Worm (Caenorhabditis elegans): ENCODE data around the gene B0218.5.

The B0218.5 gene

ce11 chrIV:8163687-8164086 is 6.6 kb upstream of the B0218.5 start, which contains the start of gene clec-51:
Gene clec-51 (minus strand): TSS chrIV:8163800.
- TF ChIP-seq fos-1 (tag; optimal IDR thresholded peaks at IDR 0.05) (no peak), nhr-11 (tag; optimal IDR thresholded peaks at IDR 0.05) (no peak), nhr-77 (tag; optimal IDR thresholded peaks at IDR 0.05) (no peak), elt-2 (tag; optimal IDR thresholded peaks at IDR 0.05) (peak; percentile 92)

DNA sequence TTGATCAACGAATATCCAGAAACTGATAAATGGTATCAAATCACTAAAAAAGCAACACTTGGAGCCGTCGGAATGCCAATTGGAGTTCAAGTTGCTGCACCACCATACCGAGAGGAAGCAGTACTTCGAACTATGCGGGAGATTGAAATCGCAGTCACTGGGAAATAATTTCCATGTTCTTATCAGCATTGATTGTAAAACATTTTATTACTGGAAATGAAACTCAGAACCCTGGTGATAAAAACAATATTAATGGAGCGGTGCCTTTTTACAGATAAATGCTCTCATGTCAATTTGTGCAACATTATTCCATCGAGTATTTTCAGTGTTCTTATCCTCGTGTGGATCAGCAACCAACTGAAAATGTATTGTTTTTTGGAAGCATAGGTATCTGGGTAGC is 4.7 kb upstream of the B0218.5 start:
- no peak for TF ChIP-seq ceh-8 (GFP tag; optimal IDR thresholded peaks at IDR 0.05)
- TF ChIP-seq nhr-237 (tag; optimal IDR thresholded peaks at IDR 0.05) = no peak
- no peak for TF ChIP-seq hpl-2 (GFP tag; optimal IDR thresholded peaks at IDR 0.05)
- TF ChIP-seq lin-15B (tag; optimal IDR thresholded peaks at IDR 0.05) = no peak
- TF ChIP-seq vab-15 (tag; optimal IDR thresholded peaks at IDR 0.05) = no peak
- peak; percentile 9 for TF ChIP-seq tlp-1 (tag; optimal IDR thresholded peaks at IDR 0.05)
- TF ChIP-seq lin-39 (tag; optimal IDR thresholded peaks at IDR 0.05) = no peak
- no peak for TF ChIP-seq mab-9 (GFP tag; IDR thresholded peaks at IDR 0.05)
- TF ChIP-seq nhr-12 (tag; optimal IDR thresholded peaks at IDR 0.05) = no peak
- TF ChIP-seq F16B12.6 (tag; optimal IDR thresholded peaks at IDR 0.05) = no peak
- no peak for TF ChIP-seq hlh-17 (GFP tag; optimal IDR thresholded peaks at IDR 0.05; ENCODE audit: borderline replicate concordance)
- TF ChIP-seq lin-35 (GFP tag; optimal IDR thresholded peaks at IDR 0.05) = no peak
- peak; percentile 37 for TF ChIP-seq elt-2 (tag; optimal IDR thresholded peaks at IDR 0.05)

DNA sequence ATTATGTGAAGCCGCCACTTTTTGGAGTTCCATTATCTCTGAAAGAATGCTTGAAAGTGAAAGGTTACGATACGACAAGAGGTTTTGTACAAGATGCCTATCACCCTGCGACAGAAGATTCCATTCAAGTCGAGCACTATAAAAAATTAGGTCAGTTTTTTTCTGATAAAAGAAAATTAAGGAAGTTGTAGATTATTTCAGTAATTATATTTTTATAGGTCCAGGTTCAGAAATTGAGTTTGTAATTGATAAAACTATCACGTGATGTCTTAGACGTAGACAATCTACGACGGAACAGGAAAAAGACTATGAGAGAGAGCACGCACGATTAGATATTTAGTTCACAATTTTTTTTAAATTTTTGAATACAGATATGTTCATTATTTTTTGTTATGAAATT is 2.9 kb upstream of the B0218.5 start:
- TF ChIP-seq elt-2 (tag; optimal IDR thresholded peaks at IDR 0.05) = peak; percentile 61
- TF ChIP-seq fkh-8 (tag; optimal IDR thresholded peaks at IDR 0.05) = no peak

ce11 chrIV:8159087-8159486 is 2.0 kb upstream of the B0218.5 start, which contains the start of gene faah-1:
Gene faah-1 (plus strand): TSS chrIV:8159387.
- TF ChIP-seq aly-2 (tag; optimal IDR thresholded peaks at IDR 0.05) = no peak
- no peak for TF ChIP-seq lin-39 (tag; optimal IDR thresholded peaks at IDR 0.05)
- no peak for TF ChIP-seq ets-5 (GFP tag; IDR thresholded peaks at IDR 0.05)
- TF ChIP-seq nhr-20 (tag; optimal IDR thresholded peaks at IDR 0.05) = no peak
- TF ChIP-seq nhr-11 (tag; optimal IDR thresholded peaks at IDR 0.05) = no peak
- TF ChIP-seq ztf-11 (tag; optimal IDR thresholded peaks at IDR 0.05) = no peak
- no peak for TF ChIP-seq pax-3 (tag; optimal IDR thresholded peaks at IDR 0.05)
- no peak for TF ChIP-seq jun-1 (tag; optimal IDR thresholded peaks at IDR 0.05)
- no peak for TF ChIP-seq lin-15B (tag; optimal IDR thresholded peaks at IDR 0.05)
- TF ChIP-seq ceh-63 (GFP tag; optimal IDR thresholded peaks at IDR 0.05) = no peak
- no peak for TF ChIP-seq efl-1 (optimal IDR thresholded peaks at IDR 0.05)
- no peak for TF ChIP-seq efl-1 (GFP tag; optimal IDR thresholded peaks at IDR 0.05 in 1 of 2)
- TF ChIP-seq zag-1 (tag; optimal IDR thresholded peaks at IDR 0.05) = no peak
- no peak for TF ChIP-seq F16B12.6 (tag; optimal IDR thresholded peaks at IDR 0.05)
- TF ChIP-seq nhr-77 (tag; optimal IDR thresholded peaks at IDR 0.05) = no peak
- no peak for TF ChIP-seq vab-15 (tag; optimal IDR thresholded peaks at IDR 0.05)
- no peak for TF ChIP-seq nhr-237 (tag; optimal IDR thresholded peaks at IDR 0.05)
- no peak for TF ChIP-seq lin-13 (GFP tag; optimal IDR thresholded peaks at IDR 0.05)

DNA sequence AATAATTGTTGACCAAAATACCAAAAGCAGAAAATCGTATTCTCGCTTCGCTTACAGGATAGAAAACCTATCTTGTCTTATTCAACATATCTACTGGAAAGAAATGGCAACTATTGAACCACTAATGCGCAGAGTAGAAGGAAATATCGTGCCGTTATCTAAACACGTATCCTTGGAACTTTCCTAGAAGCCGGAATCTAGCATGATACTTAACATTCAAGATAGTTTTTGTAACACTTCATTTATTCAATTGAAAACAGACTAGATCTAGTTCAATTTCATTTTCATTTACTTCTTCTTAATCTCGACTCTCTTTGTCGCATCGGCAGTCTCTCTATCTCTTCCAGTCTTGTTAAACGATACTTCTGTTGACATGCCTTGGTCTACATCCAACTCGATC is 2.1 kb downstream of the B0218.5 start:
- TF ChIP-seq xbp-1 (tag; optimal IDR thresholded peaks at IDR 0.05) (no peak), nhr-237 (tag; optimal IDR thresholded peaks at IDR 0.05) (no peak), aha-1 (tag; optimal IDR thresholded peaks at IDR 0.05) (no peak), zag-1 (tag; optimal IDR thresholded peaks at IDR 0.05) (no peak), snpc-4 (tag; optimal IDR thresholded peaks at IDR 0.05) (no peak), ztf-4 (tag; optimal IDR thresholded peaks at IDR 0.05) (no peak), sox-4 (tag; optimal IDR thresholded peaks at IDR 0.05) (no peak), rnt-1 (tag; optimal IDR thresholded peaks at IDR 0.05) (no peak), ets-5 (GFP tag; IDR thresholded peaks at IDR 0.05) (no peak), lin-15B (tag; optimal IDR thresholded peaks at IDR 0.05) (no peak), hlh-17 (GFP tag; optimal IDR thresholded peaks at IDR 0.05; ENCODE audit: borderline replicate concordance) (no peak), dpl-1 (GFP tag; optimal IDR thresholded peaks at IDR 0.05) (no peak), fos-1 (tag; optimal IDR thresholded peaks at IDR 0.05) (no peak), hlh-4 (tag; optimal IDR thresholded peaks at IDR 0.05) (no peak), zip-4 (GFP tag; optimal IDR thresholded peaks at IDR 0.05) (no peak), snu-23 (GFP tag; optimal IDR thresholded peaks at IDR 0.05) (no peak)

Measured in whole organism, L1 larva.